Worm (Caenorhabditis elegans) whole organism, L4 larva: ENCODE results near the gene ZK822.10.

ENCODE experiments used
- T26A8.4 ChIP-seq: fragments of 200-800 bp; sonication (Bioruptor generic); IDR thresholded peaks from 2 replicates; pipeline ENCODE4 v1.3.6; 2022; ENCODE audit warnings: missing genetic modification characterization, missing compliant biosample characterization
- Y105C5A.15 ChIP-seq: fragments of 200-800 bp; sonication (Bioruptor generic); IDR thresholded peaks from 2 replicates; pipeline ENCODE4 v1.3.6; 2022; ENCODE audit warnings: missing genetic modification characterization, missing compliant biosample characterization
- Y75B8A.6 ChIP-seq: fragments of 200-800 bp; sonication (Bioruptor generic); IDR thresholded peaks from 2 replicates; pipeline ENCODE4 v1.3.6; 2022; ENCODE audit warnings: missing genetic modification reagents, missing genetic modification characterization, missing compliant biosample characterization
- aha-1 ChIP-seq: fragments of 150-350 bp; peaks from one replicate; lab custom pipeline; 2014; ENCODE audit warnings: missing biosample characterization, missing genetic modification characterization
- attf-4 ChIP-seq: sonication (generic microtip); optimal IDR thresholded peaks from 3 replicates; lab custom pipeline; 2017; ENCODE audit warnings: missing biosample characterization, missing genetic modification characterization
- ces-1 ChIP-seq: fragments of 150-350 bp; sonication (generic microtip); optimal IDR thresholded peaks from 4 replicates; lab custom pipeline; 2014; ENCODE audit warnings: missing biosample characterization, missing genetic modification reagents, missing genetic modification characterization
- cey-2 ChIP-seq: sonication (generic microtip); optimal IDR thresholded peaks from 3 replicates; lab custom pipeline; 2017; ENCODE audit warnings: missing genetic modification characterization, mild to moderate bottlenecking, missing compliant biosample characterization, antibody characterized with exemption, borderline replicate concordance; ENCODE audit not compliant: insufficient read depth
- dmd-6 ChIP-seq: fragments of 200-800 bp; sonication (Bioruptor generic); IDR thresholded peaks from 2 replicates; pipeline ENCODE4 v1.3.6; 2022; ENCODE audit warnings: missing genetic modification reagents, missing genetic modification characterization, missing compliant biosample characterization
- dmd-9 ChIP-seq: fragments of 200-800 bp; sonication (Bioruptor generic); IDR thresholded peaks from 2 replicates; pipeline ENCODE4 v1.3.6; 2022; ENCODE audit warnings: missing genetic modification reagents, missing genetic modification characterization, missing compliant biosample characterization
- egl-43 ChIP-seq: fragments of 200-800 bp; sonication (Bioruptor generic); IDR thresholded peaks from 2 replicates; pipeline ENCODE4 v1.3.6; 2022; ENCODE audit warnings: missing genetic modification reagents, missing genetic modification characterization, missing compliant biosample characterization
- gei-8 ChIP-seq: fragments of 200-800 bp; sonication (Bioruptor generic); optimal IDR thresholded peaks from 2 replicates; lab custom pipeline; 2018; ENCODE audit warnings: mild to moderate bottlenecking, missing genetic modification characterization, missing compliant biosample characterization
- hlh-11 ChIP-seq: fragments of 200-800 bp; sonication (Bioruptor generic); optimal IDR thresholded peaks from 2 replicates; lab custom pipeline; 2018; ENCODE audit warnings: mild to moderate bottlenecking, missing genetic modification characterization, missing compliant biosample characterization
- hlh-30 ChIP-seq: sonication (generic microtip); optimal IDR thresholded peaks from 2 replicates; lab custom pipeline; 2017; ENCODE audit warnings: antibody characterized with exemption, mild to moderate bottlenecking, missing genetic modification characterization, missing compliant biosample characterization; ENCODE audit not compliant: insufficient read depth
- lim-7 ChIP-seq: fragments of 200-800 bp; sonication (Bioruptor generic); IDR thresholded peaks from 2 replicates; pipeline ENCODE4 v1.3.6; 2022; ENCODE audit warnings: missing genetic modification characterization, missing compliant biosample characterization
- lin-38 ChIP-seq: fragments of 200-800 bp; sonication (Bioruptor generic); IDR thresholded peaks from 2 replicates; pipeline ENCODE4 v1.3.6; 2022; ENCODE audit warnings: missing genetic modification reagents, missing genetic modification characterization, missing compliant biosample characterization
- lir-3 ChIP-seq: sonication (generic microtip); optimal IDR thresholded peaks from 2 replicates; lab custom pipeline; 2016; ENCODE audit warnings: mild to moderate bottlenecking, missing genetic modification characterization, missing compliant biosample characterization
- lsy-2 ChIP-seq, 2 experiments: fragments of 150-350 bp in 1 of 2; sonication (generic microtip) in 1 of 2; optimal IDR thresholded peaks; 2 replicates each; lab custom pipeline; 2014 to 2017; ENCODE audit warnings: missing biosample characterization in 2 of 2, missing genetic modification characterization in 2 of 2
- madf-5 ChIP-seq, 2 experiments: fragments of 200-800 bp; sonication (Bioruptor generic); IDR thresholded peaks; 2 replicates each; pipeline ENCODE4 v1.3.6; 2022; ENCODE audit warnings: missing compliant biosample characterization in 2 of 2, missing genetic modification characterization in 2 of 2
- mdl-1 ChIP-seq, 2 experiments: fragments of 150-350 bp in 1 of 2; sonication (generic microtip) in 1 of 2; optimal IDR thresholded peaks; 2 replicates each; lab custom pipeline; 2014 to 2017; ENCODE audit warnings: missing biosample characterization in 2 of 2, missing genetic modification characterization in 2 of 2
- mep-1 ChIP-seq: fragments of 150-350 bp; sonication (generic microtip); optimal IDR thresholded peaks from 3 replicates; lab custom pipeline; 2014; ENCODE audit warnings: missing biosample characterization, missing genetic modification characterization
- mes-2 ChIP-seq: sonication (generic microtip); optimal IDR thresholded peaks from 2 replicates; lab custom pipeline; 2016; ENCODE audit warnings: missing genotype, mild to moderate bottlenecking, missing genetic modification characterization, missing compliant biosample characterization; ENCODE audit not compliant: poor library complexity, severe bottlenecking
- mxl-3 ChIP-seq: fragments of 200-800 bp; sonication (Bioruptor generic); optimal IDR thresholded peaks from 2 replicates; lab custom pipeline; 2018; ENCODE audit warnings: mild to moderate bottlenecking, missing genetic modification characterization, missing compliant biosample characterization
- nhr-237 ChIP-seq: sonication (generic microtip); optimal IDR thresholded peaks from 2 replicates; lab custom pipeline; 2017; ENCODE audit warnings: missing biosample characterization, missing genetic modification characterization
- nhr-25 ChIP-seq: sonication (generic microtip); optimal IDR thresholded peaks from 2 replicates; lab custom pipeline; 2017; ENCODE audit warnings: missing genetic modification characterization, mild to moderate bottlenecking, missing compliant biosample characterization, antibody characterized with exemption, moderate library complexity, borderline replicate concordance; ENCODE audit not compliant: insufficient read depth
- nhr-28 ChIP-seq: fragments of 150-350 bp; optimal IDR thresholded peaks from 2 replicates; lab custom pipeline; 2014; ENCODE audit warnings: missing biosample characterization, missing genetic modification characterization
- nhr-48 ChIP-seq: sonication (generic microtip); optimal IDR thresholded peaks from 2 replicates; lab custom pipeline; 2016; ENCODE audit warnings: mild to moderate bottlenecking, missing genetic modification characterization, missing compliant biosample characterization
- php-3 ChIP-seq: fragments of 200-800 bp; sonication (Bioruptor generic); IDR thresholded peaks from 2 replicates; pipeline ENCODE4 v1.3.6; 2022; ENCODE audit warnings: missing genetic modification reagents, missing genetic modification characterization, missing compliant biosample characterization
- pqm-1 ChIP-seq: sonication (generic microtip); optimal IDR thresholded peaks from 2 replicates; lab custom pipeline; 2017; ENCODE audit warnings: missing biosample characterization, missing genetic modification characterization
- snpc-1.2 ChIP-seq: fragments of 200-800 bp; sonication (Bioruptor generic); IDR thresholded peaks from 2 replicates; pipeline ENCODE4 v1.3.6; 2022; ENCODE audit warnings: missing genetic modification reagents, missing genetic modification characterization, missing compliant biosample characterization
- spr-3 ChIP-seq: fragments of 200-800 bp; sonication (Bioruptor generic); optimal IDR thresholded peaks from 2 replicates; lab custom pipeline; 2018; ENCODE audit warnings: mild to moderate bottlenecking, missing genetic modification characterization, missing compliant biosample characterization
- tra-1 ChIP-seq: fragments of 200-800 bp; sonication (Bioruptor generic); IDR thresholded peaks from 2 replicates; pipeline ENCODE4 v1.3.6; 2022; ENCODE audit warnings: missing genetic modification reagents, missing genetic modification characterization, missing compliant biosample characterization
- unc-62 ChIP-seq, 3 experiments: fragments of 150-350 bp in 1 of 3; sonication (generic microtip); optimal IDR thresholded peaks in 2 of 3; peaks in 1 of 3; 1 replicate in 1 of 3; 2 replicates in 2 of 3; lab custom pipeline; 2014 to 2017; ENCODE audit warnings: missing biosample characterization in 3 of 3, missing genetic modification characterization in 3 of 3, missing genetic modification reagents in 3 of 3, missing genotype in 1 of 3
- zfp-2 ChIP-seq: sonication (generic microtip); optimal IDR thresholded peaks from 2 replicates; lab custom pipeline; 2016; ENCODE audit warnings: mild to moderate bottlenecking, missing genetic modification characterization, missing compliant biosample characterization
- zip-11 ChIP-seq: fragments of 200-800 bp; sonication (Bioruptor generic); IDR thresholded peaks from 2 replicates; pipeline ENCODE4 v1.3.6; 2022; ENCODE audit warnings: missing genetic modification characterization, missing compliant biosample characterization
- ztf-11 ChIP-seq: fragments of 150-350 bp; optimal IDR thresholded peaks from 2 replicates; lab custom pipeline; 2014; ENCODE audit warnings: missing biosample characterization, missing genetic modification characterization
- ztf-7 ChIP-seq: fragments of 150-350 bp; optimal IDR thresholded peaks from 2 replicates; lab custom pipeline; 2014; ENCODE audit warnings: missing biosample characterization, missing genetic modification characterization

The ZK822.10 gene

ce11 chrIV:11885313-11885712, 31.6 kb upstream of the ZK822.10 start, which contains the start of gene let-653:
let-653 (plus strand) TSS chrIV:11885613.
- TF ChIP-seq ztf-7 (tag; lab: Kevin White, UChicago): no peak
- peak; percentile 12 for TF ChIP-seq nhr-25

- no peak for TF ChIP-seq gei-8 (GFP tag; lab: Kevin White, UChicago)
- TF ChIP-seq spr-3 (GFP tag; lab: Kevin White, UChicago): no peak
- no peak for TF ChIP-seq lim-7 (GFP tag; lab: Robert Waterston, UW)
- no peak for TF ChIP-seq ztf-11 (tag; lab: Kevin White, UChicago)
- no peak for TF ChIP-seq nhr-28
- TF ChIP-seq lir-3 (tag; lab: Kevin White, UChicago): no peak
- TF ChIP-seq lin-38: no peak
- no peak for TF ChIP-seq Y75B8A.6
- no peak for TF ChIP-seq ces-1 (GFP tag; lab: Kevin White, UChicago)
- TF ChIP-seq, all 104 proteins: peak for 0
Measured at ce11 chrIV:11892545-11892944, 24.4 kb upstream of the ZK822.10 start.

- TF ChIP-seq lsy-2 (tag; optimal IDR thresholded peaks at IDR 0.05; lab: Kevin White, UChicago): no peak
- no peak for TF ChIP-seq mes-2 (tag; lab: Kevin White, UChicago)
- no peak for TF ChIP-seq nhr-237 (tag; lab: Kevin White, UChicago)
- TF ChIP-seq Y105C5A.15 (GFP tag; lab: Robert Waterston, UW): no peak
- no peak for TF ChIP-seq attf-4 (tag; lab: Kevin White, UChicago)
- TF ChIP-seq mep-1: no peak
- no peak for TF ChIP-seq zip-11 (GFP tag; lab: Robert Waterston, UW)
- no peak for TF ChIP-seq zfp-2 (tag; lab: Kevin White, UChicago)
- no peak for TF ChIP-seq madf-5 (GFP tag; IDR thresholded peaks at IDR 0.05; lab: Robert Waterston, UW)
- no peak for TF ChIP-seq php-3 (GFP tag; lab: Robert Waterston, UW)
- no peak for TF ChIP-seq aha-1 (tag; lab: Kevin White, UChicago)
- no peak for TF ChIP-seq tra-1 (GFP tag; lab: Robert Waterston, UW)
- no peak for TF ChIP-seq T26A8.4 (GFP tag; lab: Robert Waterston, UW)
- no peak for TF ChIP-seq Y75B8A.6
- TF ChIP-seq, all 104 proteins: peak for 0
Measured at ce11 chrIV:11893336-11893735, 23.6 kb upstream of the ZK822.10 start.

ce11 chrIV:11897710-11898109, 19.2 kb upstream of the ZK822.10 start:
- TF ChIP-seq mdl-1 (tag; optimal IDR thresholded peaks at IDR 0.05; lab: Kevin White, UChicago) (peak in 1 of 2 experiments; percentile 44), unc-62 (GFP tag; optimal IDR thresholded peaks at IDR 0.05 in 1 of 2; lab: Kevin White, UChicago) (peak in 1 of 2 experiments; percentile 85), unc-62 (tag; optimal IDR thresholded peaks at IDR 0.05; lab: Kevin White, UChicago) (no peak), cey-2 (tag; lab: Kevin White, UChicago) (peak; percentile 8), nhr-48 (tag; lab: Kevin White, UChicago) (peak; percentile 70), dmd-6 (GFP tag; lab: Robert Waterston, UW) (peak; percentile 71), pqm-1 (tag; lab: Kevin White, UChicago) (peak; percentile 24), nhr-28 (peak; percentile 87), snpc-1.2 (GFP tag; lab: Robert Waterston, UW) (no peak), hlh-11 (tag; lab: Kevin White, UChicago) (peak; percentile 53), aha-1 (tag; lab: Kevin White, UChicago) (peak; percentile 91), dmd-9 (no peak), mxl-3 (GFP tag; lab: Kevin White, UChicago) (peak; percentile 41), lsy-2 (tag; optimal IDR thresholded peaks at IDR 0.05; lab: Kevin White, UChicago) (peak in 1 of 2 experiments; percentile 67), egl-43 (no peak), Y105C5A.15 (GFP tag; lab: Robert Waterston, UW) (no peak), hlh-30 (tag; lab: Kevin White, UChicago) (peak; percentile 85)
